Worm (Caenorhabditis elegans) whole organism, late embryonic: Measurements from ENCODE around the gene dhs-19.

Source experiments
- ama-1 ChIP-seq: fragments of 150-350 bp; optimal IDR thresholded peaks from 2 replicates; lab custom pipeline; 2014
- elt-2 ChIP-seq: sonication (generic microtip); optimal IDR thresholded peaks from 2 replicates; lab custom pipeline; 2016; ENCODE audit warnings: missing genetic modification reagents, missing genetic modification characterization, missing compliant biosample characterization
- unc-42 ChIP-seq: sonication (generic microtip); optimal IDR thresholded peaks from 2 replicates; lab custom pipeline; 2016; ENCODE audit warnings: missing genotype, missing genetic modification characterization, missing compliant biosample characterization

DNA sequence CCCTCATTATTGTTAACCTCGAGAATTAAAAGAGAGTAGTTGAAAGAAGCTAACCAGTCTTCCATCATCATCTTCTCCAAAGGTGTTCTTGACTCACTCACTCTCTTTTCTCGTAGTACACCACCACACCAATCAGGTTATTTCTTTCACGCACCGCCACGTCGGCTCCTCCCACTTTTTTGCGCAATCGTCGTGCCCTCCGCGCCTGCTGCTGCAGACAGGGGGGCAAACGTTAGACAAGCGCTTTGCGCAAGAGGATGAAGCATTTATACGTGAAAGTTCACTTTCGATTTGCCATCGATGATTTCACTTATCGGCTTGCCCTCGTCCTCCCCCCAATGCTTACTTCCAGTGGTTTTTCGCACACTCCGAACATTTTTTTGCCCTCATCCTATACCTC is 35.1 kb upstream of the dhs-19 start:
- TF ChIP-seq ama-1 (lab: Kevin White, UChicago) (no peak), unc-42 (no peak), elt-2 (tag; lab: Kevin White, UChicago) (no peak)
